Worm (Caenorhabditis elegans) whole organism, L1 larva: Measurements from ENCODE around the gene elt-4.

Experiments
- C16A3.4 ChIP-seq: fragments of 150-350 bp; optimal IDR thresholded peaks from 2 replicates; lab custom pipeline; 2014; ENCODE audit warnings: missing biosample characterization, missing genetic modification characterization
- F16B12.6 ChIP-seq: fragments of 150-350 bp; optimal IDR thresholded peaks from 2 replicates; lab custom pipeline; 2014; ENCODE audit warnings: missing biosample characterization, missing genetic modification characterization
- aha-1 ChIP-seq: fragments of 150-350 bp; optimal IDR thresholded peaks from 2 replicates; lab custom pipeline; 2014; ENCODE audit warnings: missing biosample characterization, missing genetic modification characterization
- ceh-88 ChIP-seq: fragments of 200-800 bp; sonication (Bioruptor generic); IDR thresholded peaks from 2 replicates; pipeline ENCODE4 v1.3.6; 2022; ENCODE audit warnings: missing genetic modification characterization, missing compliant biosample characterization
- ceh-90 ChIP-seq: sonication (generic microtip); optimal IDR thresholded peaks from 2 replicates; lab custom pipeline; 2016; ENCODE audit warnings: missing genetic modification characterization, missing compliant biosample characterization
- ces-1 ChIP-seq: fragments of 150-350 bp; optimal IDR thresholded peaks from 2 replicates; lab custom pipeline; 2014; ENCODE audit warnings: missing biosample characterization, missing genetic modification reagents, missing genetic modification characterization
- dpl-1 ChIP-seq, 3 experiments: fragments of 150-350 bp in 2 of 3; sonication (generic microtip) in 1 of 3; optimal IDR thresholded peaks; 2 replicates each; lab custom pipeline; 2014 to 2017; ENCODE audit warnings: missing biosample characterization in 3 of 3, missing genetic modification characterization in 3 of 3, missing genetic modification reagents in 3 of 3
- dsc-1 ChIP-seq: sonication (generic microtip); optimal IDR thresholded peaks from 2 replicates; lab custom pipeline; 2016; ENCODE audit warnings: mild to moderate bottlenecking, missing genetic modification characterization, missing compliant biosample characterization
- efl-1 ChIP-seq, 4 experiments: fragments of 150-350 bp; optimal IDR thresholded peaks in 3 of 4; peaks in 1 of 4; 1 replicate in 1 of 4; 2 replicates in 3 of 4; lab custom pipeline; 2014; ENCODE audit warnings: missing biosample characterization in 2 of 4, missing genetic modification characterization in 2 of 4, missing genetic modification reagents in 2 of 4
- efl-3 ChIP-seq: fragments of 200-800 bp; sonication (Bioruptor generic); optimal IDR thresholded peaks from 2 replicates; lab custom pipeline; 2018; ENCODE audit warnings: mild to moderate bottlenecking, missing genetic modification characterization, missing compliant biosample characterization
- elt-3 ChIP-seq, 6 experiments: fragments of 150-350 bp in 1 of 6; sonication (generic microtip); optimal IDR thresholded peaks; 2 replicates each; lab custom pipeline; 2017 to 2018; ENCODE audit warnings: missing biosample characterization in 6 of 6, missing genetic modification characterization in 6 of 6, inconsistent platforms in 1 of 6
- fos-1 ChIP-seq: fragments of 150-350 bp; optimal IDR thresholded peaks from 2 replicates; lab custom pipeline; 2014; ENCODE audit warnings: missing biosample characterization, missing genetic modification characterization
- isw-1 ChIP-seq: fragments of 200-800 bp; sonication (Bioruptor generic); IDR thresholded peaks from 2 replicates; pipeline ENCODE4 v1.3.6; 2022; ENCODE audit warnings: missing genetic modification characterization, missing compliant biosample characterization
- lin-15B ChIP-seq: fragments of 150-350 bp; sonication (generic microtip); optimal IDR thresholded peaks from 3 replicates; lab custom pipeline; 2014; ENCODE audit warnings: missing biosample characterization, missing genetic modification characterization
- lin-39 ChIP-seq: fragments of 150-350 bp; optimal IDR thresholded peaks from 2 replicates; lab custom pipeline; 2014; ENCODE audit warnings: missing biosample characterization, missing genetic modification reagents, missing genetic modification characterization
- lir-3 ChIP-seq: sonication (generic microtip); optimal IDR thresholded peaks from 2 replicates; lab custom pipeline; 2016; ENCODE audit warnings: mild to moderate bottlenecking, missing genetic modification characterization, moderate library complexity, missing compliant biosample characterization; ENCODE audit not compliant: poor library complexity
- mab-9 ChIP-seq: fragments of 200-800 bp; sonication (Bioruptor generic); IDR thresholded peaks from 2 replicates; pipeline ENCODE4 v1.3.6; 2022; ENCODE audit warnings: missing genetic modification reagents, missing genetic modification characterization, missing compliant biosample characterization
- mef-2 ChIP-seq: fragments of 150-350 bp; optimal IDR thresholded peaks from 2 replicates; lab custom pipeline; 2014; ENCODE audit warnings: missing biosample characterization, missing genetic modification characterization
- mep-1 ChIP-seq: fragments of 150-350 bp; optimal IDR thresholded peaks from 2 replicates; lab custom pipeline; 2014; ENCODE audit warnings: missing biosample characterization, missing genetic modification characterization
- nhr-11 ChIP-seq: fragments of 150-350 bp; optimal IDR thresholded peaks from 2 replicates; lab custom pipeline; 2014; ENCODE audit warnings: missing biosample characterization, missing genetic modification characterization
- nhr-12 ChIP-seq: sonication (generic microtip); optimal IDR thresholded peaks from 2 replicates; lab custom pipeline; 2017; ENCODE audit warnings: missing biosample characterization, missing genetic modification characterization
- nhr-237 ChIP-seq: fragments of 150-350 bp; optimal IDR thresholded peaks from 2 replicates; lab custom pipeline; 2014; ENCODE audit warnings: missing biosample characterization, missing genetic modification characterization
- nhr-28 ChIP-seq: fragments of 150-350 bp; optimal IDR thresholded peaks from 2 replicates; lab custom pipeline; 2014; ENCODE audit warnings: missing biosample characterization, missing genetic modification characterization
- nhr-71 ChIP-seq: sonication (generic microtip); optimal IDR thresholded peaks from 2 replicates; lab custom pipeline; 2016; ENCODE audit warnings: mild to moderate bottlenecking, missing genetic modification characterization, moderate library complexity, missing compliant biosample characterization
- nhr-77 ChIP-seq: fragments of 150-350 bp; optimal IDR thresholded peaks from 2 replicates; lab custom pipeline; 2014; ENCODE audit warnings: missing biosample characterization, missing genetic modification characterization
- nhr-84 ChIP-seq: sonication (generic microtip); optimal IDR thresholded peaks from 2 replicates; lab custom pipeline; 2017; ENCODE audit warnings: missing biosample characterization, missing genetic modification characterization
- nhr-90 ChIP-seq: sonication (generic microtip); optimal IDR thresholded peaks from 2 replicates; lab custom pipeline; 2016; ENCODE audit warnings: mild to moderate bottlenecking, missing genetic modification characterization, missing compliant biosample characterization; ENCODE audit not compliant: poor library complexity
- pag-3 ChIP-seq: sonication (generic microtip); optimal IDR thresholded peaks from 2 replicates; lab custom pipeline; 2017; ENCODE audit warnings: missing genetic modification characterization, mild to moderate bottlenecking, missing compliant biosample characterization, antibody characterized with exemption, borderline replicate concordance; ENCODE audit not compliant: insufficient read depth
- rnt-1 ChIP-seq: sonication (generic microtip); optimal IDR thresholded peaks from 2 replicates; lab custom pipeline; 2016; ENCODE audit warnings: mild to moderate bottlenecking, missing genetic modification characterization, moderate library complexity, missing compliant biosample characterization
- snu-23 ChIP-seq: sonication (generic microtip); optimal IDR thresholded peaks from 2 replicates; lab custom pipeline; 2016; ENCODE audit warnings: missing genetic modification characterization, missing compliant biosample characterization
- swsn-7 ChIP-seq: sonication (generic microtip); optimal IDR thresholded peaks from 2 replicates; lab custom pipeline; 2016; ENCODE audit warnings: missing genetic modification characterization, missing compliant biosample characterization
- tlp-1 ChIP-seq: fragments of 150-350 bp; optimal IDR thresholded peaks from 2 replicates; lab custom pipeline; 2014; ENCODE audit warnings: missing biosample characterization, missing genetic modification characterization
- unc-98 ChIP-seq: fragments of 200-800 bp; sonication (Bioruptor generic); IDR thresholded peaks from 2 replicates; pipeline ENCODE4 v1.3.6; 2022; ENCODE audit warnings: missing genetic modification characterization, missing compliant biosample characterization
- vab-15 ChIP-seq: sonication (generic microtip); optimal IDR thresholded peaks from 2 replicates; lab custom pipeline; 2017; ENCODE audit warnings: missing genotype, mild to moderate bottlenecking, missing genetic modification characterization, missing compliant biosample characterization
- xbp-1 ChIP-seq: sonication (generic microtip); optimal IDR thresholded peaks from 2 replicates; lab custom pipeline; 2016; ENCODE audit warnings: missing genetic modification characterization, missing compliant biosample characterization
- ztf-11 ChIP-seq, 2 experiments: sonication (generic microtip); optimal IDR thresholded peaks; 2 replicates each; lab custom pipeline; 2016 to 2017; ENCODE audit warnings: missing genetic modification characterization in 2 of 2, missing biosample characterization in 1 of 2, missing compliant biosample characterization in 1 of 2

elt-4 gene

DNA sequence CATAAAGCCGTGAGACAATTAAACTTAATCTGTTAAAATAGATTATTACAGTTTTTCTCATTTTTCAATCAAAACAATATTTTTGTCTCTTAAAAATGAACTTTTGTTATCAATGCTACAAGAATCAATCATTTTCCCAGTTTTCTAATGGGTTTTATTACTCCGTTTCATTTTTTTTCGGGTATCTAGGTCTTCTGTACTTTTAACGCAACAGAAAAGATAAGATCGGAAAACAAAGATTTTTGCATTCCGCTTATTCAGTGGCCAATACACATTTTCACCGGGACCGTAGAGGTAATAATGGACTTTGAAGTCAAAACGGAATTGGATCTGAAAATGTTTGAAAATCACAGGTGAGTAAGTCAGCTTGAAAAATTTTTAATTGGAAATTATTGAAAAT is 13.4 kb downstream of the elt-4 start, which contains the start of gene C33D3.4:
TSS of gene C33D3.4 (plus strand) at position 301 of the 400 bp plus-strand sequence.
- TF ChIP-seq ceh-90 (tag; lab: Kevin White, UChicago) = no peak
- TF ChIP-seq ceh-88 (GFP tag; lab: Robert Waterston, UW) = no peak
- TF ChIP-seq vab-15 (tag; lab: Kevin White, UChicago) = no peak
- no peak for TF ChIP-seq fos-1 (tag; lab: Kevin White, UChicago)
- no peak for TF ChIP-seq tlp-1
- TF ChIP-seq mep-1 (tag; lab: Kevin White, UChicago) = no peak
- no peak for TF ChIP-seq nhr-90
- no peak for TF ChIP-seq dsc-1 (tag; lab: Kevin White, UChicago)
- no peak for TF ChIP-seq efl-3 (GFP tag; lab: Kevin White, UChicago)
- no peak for TF ChIP-seq mef-2 (tag; lab: Kevin White, UChicago)

DNA sequence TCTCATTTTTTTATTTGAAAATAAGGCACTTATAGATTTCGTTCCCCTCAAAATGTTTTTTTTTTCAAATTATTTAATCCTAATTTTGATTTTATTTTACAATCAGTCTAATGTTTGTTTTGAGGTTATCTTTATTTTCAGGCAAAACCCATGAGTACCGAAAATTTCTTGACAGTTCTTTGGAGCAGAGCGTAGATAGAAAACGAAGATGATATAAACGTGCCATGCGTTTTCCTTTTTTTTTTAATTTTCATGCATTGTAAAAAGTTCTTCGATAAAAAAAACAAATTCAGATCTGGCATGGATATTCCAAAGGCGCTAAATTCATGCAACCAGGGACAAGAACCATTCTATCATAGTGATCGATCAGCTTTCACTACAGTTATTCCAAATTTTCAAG is 15.7 kb downstream of the elt-4 start, which contains the start of gene C33D3.5:
TSS of gene C33D3.5 (plus strand) at position 301 of the 400 bp plus-strand sequence.
- no peak for TF ChIP-seq F16B12.6 (tag; lab: Kevin White, UChicago)
- TF ChIP-seq efl-1 (optimal IDR thresholded peaks at IDR 0.05; lab: Kevin White, UChicago) = no peak
- TF ChIP-seq efl-1 (GFP tag; optimal IDR thresholded peaks at IDR 0.05 in 1 of 2; lab: Kevin White, UChicago) = peak in 1 of 2 experiments; percentile 41

- TF ChIP-seq nhr-77 (tag; lab: Kevin White, UChicago) = no peak
- TF ChIP-seq nhr-90 = no peak
- no peak for TF ChIP-seq nhr-12 (tag; lab: Kevin White, UChicago)
- no peak for TF ChIP-seq swsn-7 (tag; lab: Kevin White, UChicago)
- no peak for TF ChIP-seq snu-23 (GFP tag; lab: Kevin White, UChicago)
- TF ChIP-seq aha-1 = no peak
- no peak for TF ChIP-seq lir-3
- no peak for TF ChIP-seq unc-98 (GFP tag; lab: Robert Waterston, UW)
- TF ChIP-seq fos-1 (tag; lab: Kevin White, UChicago) = no peak
- TF ChIP-seq nhr-71 = no peak
- no peak for TF ChIP-seq isw-1
- TF ChIP-seq C16A3.4 (tag; lab: Kevin White, UChicago) = no peak
- TF ChIP-seq nhr-84 (tag; lab: Kevin White, UChicago) = no peak
Observed at ce11 chrX:10491875-10492523, 16.7 kb downstream of the elt-4 start.

DNA sequence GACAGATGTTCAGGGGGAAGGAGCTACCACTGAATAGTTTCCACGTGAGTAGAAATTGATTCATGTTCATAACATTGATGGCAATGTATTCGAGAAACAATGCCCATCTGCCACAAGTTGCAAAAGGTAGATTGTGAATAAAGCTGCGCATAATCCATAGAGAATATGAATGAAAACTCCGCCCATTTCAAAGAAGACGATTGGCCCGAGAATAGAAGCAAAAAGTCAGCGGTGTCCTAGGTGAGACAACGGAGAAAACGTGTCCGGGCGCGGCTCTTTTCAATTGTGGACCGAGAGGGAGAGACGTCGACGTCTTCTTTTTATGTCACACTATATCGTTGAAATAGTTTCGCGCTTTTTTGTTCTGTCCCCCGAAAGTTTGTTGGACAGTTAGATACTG is 24.3 kb downstream of the elt-4 start, which contains the start of gene vab-3:
TSS of gene vab-3 (plus strand) at position 301 of the 400 bp plus-strand sequence.
- no peak for TF ChIP-seq nhr-11 (tag; lab: Kevin White, UChicago)
- TF ChIP-seq pag-3 (tag; lab: Kevin White, UChicago) = no peak
- TF ChIP-seq nhr-28 (tag; lab: Kevin White, UChicago) = no peak
- TF ChIP-seq dpl-1 (GFP tag; optimal IDR thresholded peaks at IDR 0.05; lab: Kevin White, UChicago) = no peak
- TF ChIP-seq aha-1 = no peak
- no peak for TF ChIP-seq lin-39
- no peak for TF ChIP-seq rnt-1 (tag; lab: Kevin White, UChicago)
- no peak for TF ChIP-seq elt-3 (tag; optimal IDR thresholded peaks at IDR 0.05; lab: Kevin White, UChicago)
- no peak for TF ChIP-seq mab-9 (GFP tag; lab: Robert Waterston, UW)
- TF ChIP-seq isw-1 = no peak
- no peak for TF ChIP-seq ztf-11 (tag; optimal IDR thresholded peaks at IDR 0.05; lab: Kevin White, UChicago)
- TF ChIP-seq C16A3.4 (tag; lab: Kevin White, UChicago) = no peak
- TF ChIP-seq nhr-237 (tag; lab: Kevin White, UChicago) = no peak

ce11 chrX:10503393-10503792 is 28.1 kb downstream of the elt-4 start:
- no peak for TF ChIP-seq ces-1 (GFP tag; lab: Kevin White, UChicago)
- no peak for TF ChIP-seq lin-39
- TF ChIP-seq swsn-7 (tag; lab: Kevin White, UChicago) = no peak
- TF ChIP-seq lin-15B = no peak
- no peak for TF ChIP-seq elt-3 (tag; optimal IDR thresholded peaks at IDR 0.05; lab: Kevin White, UChicago)
- TF ChIP-seq xbp-1 = no peak
- no peak for TF ChIP-seq nhr-28 (tag; lab: Kevin White, UChicago)
